Fruit fly (Drosophila melanogaster) S2 (cell line): ENCODE measurements around the gene Cyp12a5.

Experiments used
- CG8478 ChIP-seq: fragments of >200 bp; optimal IDR thresholded peaks from 2 replicates; lab custom pipeline; 2018
- CTCF ChIP-seq, 2 experiments: fragments of >200 bp; optimal IDR thresholded peaks; 2 replicates each; lab custom pipeline; 2018

DNA sequence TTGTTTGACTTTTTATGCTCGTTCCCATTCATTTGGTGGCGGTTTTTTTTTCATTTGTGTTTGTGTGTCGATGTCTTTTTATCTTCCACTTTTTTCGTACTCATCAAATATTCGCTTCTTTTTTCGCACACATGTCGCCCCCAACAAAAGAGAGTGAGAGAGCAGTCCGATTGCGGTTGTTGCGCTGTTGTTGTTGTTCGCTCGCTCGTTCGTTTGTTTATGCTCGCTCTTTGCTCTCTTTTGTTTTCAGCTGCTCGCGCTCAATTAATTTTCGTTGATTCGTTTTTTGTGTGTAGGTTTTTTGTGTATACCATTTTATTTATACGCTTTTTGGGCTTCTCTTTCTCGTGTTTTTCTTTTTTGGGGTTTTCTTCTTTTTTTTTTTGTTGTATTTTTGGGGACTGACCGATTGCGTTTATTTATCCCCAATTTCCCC is 33.2 kb downstream of the Cyp12a5 start:
- TF ChIP-seq CG8478 (lab: Kevin White, UChicago) (no peak), CTCF (optimal IDR thresholded peaks at IDR 0.05; lab: Kevin White, UChicago) (no peak)
